Worm (Caenorhabditis elegans) whole organism, midembryonic: Measurements from ENCODE around the gene clec-68.

Experiments used
- T22C8.4 ChIP-seq: fragments of 200-800 bp; sonication (Bioruptor generic); IDR thresholded peaks from 2 replicates; pipeline ENCODE4 v1.3.6; 2022; ENCODE audit warnings: missing genetic modification characterization, missing compliant biosample characterization
- cog-1 ChIP-seq: sonication (generic microtip); optimal IDR thresholded peaks from 2 replicates; lab custom pipeline; 2016; ENCODE audit warnings: missing genetic modification characterization, missing compliant biosample characterization
- flt-1 ChIP-seq: fragments of 200-800 bp; sonication (Bioruptor generic); IDR thresholded peaks from 2 replicates; pipeline ENCODE4 v1.3.6; 2022; ENCODE audit warnings: missing genetic modification characterization, missing compliant biosample characterization
- klf-2 ChIP-seq: fragments of 200-800 bp; sonication (Bioruptor generic); conservative IDR thresholded peaks from 2 replicates; pipeline ENCODE4 v1.3.6; 2022; ENCODE audit warnings: missing genetic modification reagents, missing genetic modification characterization, missing compliant biosample characterization
- ref-1 ChIP-seq: fragments of 200-800 bp; sonication (Bioruptor generic); conservative IDR thresholded peaks from 2 replicates; pipeline ENCODE4 v1.3.6; 2022; ENCODE audit warnings: missing genetic modification reagents, missing genetic modification characterization, missing compliant biosample characterization
- tab-1 ChIP-seq: fragments of 200-800 bp; sonication (Bioruptor generic); IDR thresholded peaks from 2 replicates; pipeline ENCODE4 v1.3.6; 2022; ENCODE audit warnings: missing genetic modification characterization, missing compliant biosample characterization
- ztf-29 ChIP-seq: fragments of 200-800 bp; sonication (Bioruptor generic); IDR thresholded peaks from 2 replicates; pipeline ENCODE4 v1.3.6; 2022; ENCODE audit warnings: missing genetic modification reagents, missing genetic modification characterization, missing compliant biosample characterization

ce11 chrIV:3956095-3956494, 29.9 kb downstream of the clec-68 start, which contains the start of gene clec-73:
- TF ChIP-seq flt-1 (GFP tag; lab: Robert Waterston, UW) (no peak), klf-2 (GFP tag; lab: Robert Waterston, UW) (no peak), tab-1 (GFP tag; lab: Robert Waterston, UW) (no peak), ref-1 (no peak), cog-1 (no peak), ztf-29 (no peak), T22C8.4 (GFP tag; lab: Robert Waterston, UW) (no peak)
